Fruit fly (Drosophila melanogaster) whole organism, embryonic: Measurements from ENCODE around the gene CG16710.
A peak's percentile ranks its signal among the peaks of the same experiment; 100 is the strongest.

Source experiments
- Atf3 ChIP-seq: fragments of 200-800 bp; sonication (Bioruptor generic); optimal IDR thresholded peaks from 3 replicates; lab custom pipeline; 2016; ENCODE audit warnings: missing biosample characterization, missing genetic modification characterization
- B-H2 ChIP-seq: fragments of 200-800 bp; sonication (Bioruptor generic); optimal IDR thresholded peaks from 2 replicates; lab custom pipeline; 2018; ENCODE audit warnings: missing biosample characterization, mild to moderate bottlenecking, missing genetic modification characterization
- Bgb ChIP-seq: fragments of 200-800 bp; sonication (Bioruptor generic); IDR thresholded peaks from 2 replicates; pipeline ENCODE4 v1.3.6; 2022; ENCODE audit warnings: missing biosample characterization, missing genetic modification characterization; ENCODE audit not compliant: partially characterized antibody
- CG10209 ChIP-seq: fragments of 200-800 bp; sonication (Bioruptor generic); optimal IDR thresholded peaks from 3 replicates; lab custom pipeline; 2017; ENCODE audit warnings: missing biosample characterization, mild to moderate bottlenecking, missing genetic modification characterization, missing genetic modification reagents
- CG10267 ChIP-seq: fragments of 200-800 bp; sonication (Bioruptor generic); optimal IDR thresholded peaks from 2 replicates; lab custom pipeline; 2018; ENCODE audit warnings: missing biosample characterization, mild to moderate bottlenecking, missing genetic modification characterization, moderate library complexity
- CG10274 ChIP-seq: fragments of 200-800 bp; sonication (Bioruptor generic); optimal IDR thresholded peaks from 3 replicates; lab custom pipeline; 2017; ENCODE audit warnings: missing biosample characterization, mild to moderate bottlenecking, missing genetic modification characterization
- CG11398 ChIP-seq: fragments of 200-800 bp; sonication (Bioruptor generic); optimal IDR thresholded peaks from 2 replicates; lab custom pipeline; 2016; ENCODE audit warnings: missing biosample characterization, missing genetic modification characterization
- CG11456 ChIP-seq: fragments of 200-800 bp; sonication (Bioruptor generic); IDR thresholded peaks from 3 replicates; pipeline ENCODE4 v1.3.6; 2022; ENCODE audit warnings: missing biosample characterization, missing genetic modification characterization
- CG12071 ChIP-seq: fragments of 200-800 bp; sonication (Bioruptor generic); optimal IDR thresholded peaks from 3 replicates; lab custom pipeline; 2018; ENCODE audit warnings: missing biosample characterization, mild to moderate bottlenecking, missing genetic modification characterization
- CG13287 ChIP-seq: fragments of 200-800 bp; sonication (Bioruptor generic); IDR thresholded peaks from 2 replicates; pipeline ENCODE4 v1.3.6; 2022; ENCODE audit warnings: missing biosample characterization, missing genetic modification characterization; ENCODE audit not compliant: partially characterized antibody
- CG15011 ChIP-seq: fragments of 200-800 bp; sonication (Bioruptor generic); optimal IDR thresholded peaks from 3 replicates; lab custom pipeline; 2018; ENCODE audit warnings: missing biosample characterization, mild to moderate bottlenecking, missing genetic modification characterization
- CG16863 ChIP-seq: fragments of 200-800 bp; sonication (Bioruptor generic); optimal IDR thresholded peaks from 3 replicates; lab custom pipeline; 2016; ENCODE audit warnings: missing biosample characterization, missing genetic modification characterization
- CG17359 ChIP-seq: fragments of 200-800 bp; sonication (Bioruptor generic); optimal IDR thresholded peaks from 3 replicates; lab custom pipeline; 2018; ENCODE audit warnings: missing biosample characterization, mild to moderate bottlenecking, missing genetic modification characterization, moderate library complexity
- CG18619 ChIP-seq: fragments of 200-800 bp; sonication (Bioruptor generic); optimal IDR thresholded peaks from 3 replicates; lab custom pipeline; 2017; ENCODE audit warnings: missing biosample characterization, mild to moderate bottlenecking, missing genetic modification characterization
- CG30020 ChIP-seq: fragments of 200-800 bp; optimal IDR thresholded peaks from 2 replicates; lab custom pipeline; 2019; ENCODE audit warnings: missing biosample characterization, mild to moderate bottlenecking, missing genetic modification characterization, moderate library complexity
- CG34224 ChIP-seq: fragments of 200-800 bp; sonication (Bioruptor generic); IDR thresholded peaks from 3 replicates; pipeline ENCODE4 v1.3.6; 2022; ENCODE audit warnings: missing biosample characterization, missing genetic modification characterization; ENCODE audit not compliant: partially characterized antibody
- CG5245 ChIP-seq: fragments of 200-800 bp; sonication (Bioruptor generic); optimal IDR thresholded peaks from 3 replicates; lab custom pipeline; 2016; ENCODE audit warnings: missing biosample characterization, missing genetic modification characterization
- CG6254 ChIP-seq: fragments of 200-800 bp; sonication (Bioruptor generic); optimal IDR thresholded peaks from 3 replicates; lab custom pipeline; 2017; ENCODE audit warnings: mild to moderate bottlenecking, missing biosample characterization, missing genetic modification reagents, missing genetic modification characterization
- CG7839 ChIP-seq: fragments of 200-800 bp; sonication (Bioruptor generic); optimal IDR thresholded peaks from 3 replicates; lab custom pipeline; 2018; ENCODE audit warnings: missing biosample characterization, mild to moderate bottlenecking, missing genetic modification characterization, moderate library complexity
- CG8290 ChIP-seq, 3 experiments: fragments of 200-800 bp; sonication (Bioruptor generic); optimal IDR thresholded peaks; 2 replicates each; lab custom pipeline; 2016 to 2019; ENCODE audit warnings: missing biosample characterization in 3 of 3, missing genetic modification characterization in 3 of 3, mild to moderate bottlenecking in 2 of 3, moderate library complexity in 1 of 3
- CG9727 ChIP-seq: fragments of 200-800 bp; sonication (Bioruptor generic); optimal IDR thresholded peaks from 3 replicates; lab custom pipeline; 2017; ENCODE audit warnings: missing biosample characterization, mild to moderate bottlenecking, missing genetic modification characterization
- Doc3 ChIP-seq: fragments of 200-800 bp; sonication (Bioruptor generic); IDR thresholded peaks from 3 replicates; pipeline ENCODE4 v1.3.6; 2022; ENCODE audit warnings: missing biosample characterization, missing genetic modification characterization; ENCODE audit not compliant: partially characterized antibody
- Eip74EF ChIP-seq, 2 experiments: fragments of 200-800 bp in 1 of 2; fragments of >200 bp in 1 of 2; sonication (Bioruptor generic) in 1 of 2; optimal IDR thresholded peaks; 2 replicates each; lab custom pipeline; 2017 to 2019; ENCODE audit warnings: missing biosample characterization in 2 of 2, missing genetic modification characterization in 2 of 2, mild to moderate bottlenecking in 1 of 2, moderate library complexity in 1 of 2
- HmgZ ChIP-seq: fragments of 200-800 bp; sonication (Bioruptor generic); optimal IDR thresholded peaks from 2 replicates; lab custom pipeline; 2018; ENCODE audit warnings: missing biosample characterization, mild to moderate bottlenecking, missing genetic modification characterization
- Hmr ChIP-seq: fragments of 200-800 bp; sonication (Bioruptor generic); optimal IDR thresholded peaks from 3 replicates; lab custom pipeline; 2017; ENCODE audit warnings: mild to moderate bottlenecking, missing biosample characterization, missing genetic modification reagents, missing genetic modification characterization
- Hr3 ChIP-seq: fragments of 200-800 bp; sonication (Bioruptor generic); optimal IDR thresholded peaks from 3 replicates; lab custom pipeline; 2016; ENCODE audit warnings: missing biosample characterization, missing genetic modification characterization
- Kr ChIP-seq: fragments of 200-800 bp; sonication (Bioruptor generic); optimal IDR thresholded peaks from 2 replicates; lab custom pipeline; 2017; ENCODE audit warnings: missing biosample characterization, mild to moderate bottlenecking, missing genetic modification characterization
- Lpt ChIP-seq: fragments of >200 bp; optimal IDR thresholded peaks from 2 replicates; lab custom pipeline; 2018; ENCODE audit warnings: missing biosample characterization, missing genetic modification characterization
- Opbp ChIP-seq: fragments of 200-800 bp; sonication (Bioruptor generic); IDR thresholded peaks from 3 replicates; pipeline ENCODE4 v1.3.6; 2022; ENCODE audit warnings: missing biosample characterization, missing genetic modification characterization; ENCODE audit not compliant: partially characterized antibody
- Rx ChIP-seq: fragments of 200-800 bp; sonication (Bioruptor generic); IDR thresholded peaks from 2 replicates; pipeline ENCODE4 v1.3.6; 2022; ENCODE audit warnings: missing biosample characterization, missing genetic modification characterization
- Sin3A ChIP-seq: fragments of >200 bp; optimal IDR thresholded peaks from 2 replicates; lab custom pipeline; 2018
- Xbp1 ChIP-seq: fragments of 200-800 bp; sonication (Bioruptor generic); optimal IDR thresholded peaks from 3 replicates; lab custom pipeline; 2016; ENCODE audit warnings: missing biosample characterization, mild to moderate bottlenecking, missing genetic modification characterization
- al ChIP-seq: fragments of 200-800 bp; sonication (Bioruptor generic); IDR thresholded peaks from 2 replicates; pipeline ENCODE4 v1.3.6; 2022; ENCODE audit warnings: missing biosample characterization, missing genetic modification characterization
- amos ChIP-seq: fragments of 200-800 bp; sonication (Bioruptor generic); IDR thresholded peaks from 2 replicates; pipeline ENCODE4 v1.3.6; 2022; ENCODE audit warnings: missing biosample characterization, missing genetic modification characterization; ENCODE audit not compliant: partially characterized antibody
- ash1 ChIP-seq: fragments of 200-800 bp; sonication (Bioruptor generic); optimal IDR thresholded peaks from 2 replicates; lab custom pipeline; 2018; ENCODE audit warnings: missing biosample characterization, mild to moderate bottlenecking, missing genetic modification characterization
- chif ChIP-seq, 2 experiments: fragments of 200-800 bp; sonication (Bioruptor generic); optimal IDR thresholded peaks; 3 replicates each; lab custom pipeline; 2016; ENCODE audit warnings: missing biosample characterization in 2 of 2, missing genetic modification characterization in 2 of 2
- croc ChIP-seq: fragments of 200-800 bp; sonication (Bioruptor generic); conservative IDR thresholded peaks from 3 replicates; pipeline ENCODE4 v1.3.6; 2022; ENCODE audit warnings: missing biosample characterization, missing genetic modification characterization
- fd3F ChIP-seq: fragments of 200-800 bp; sonication (Bioruptor generic); optimal IDR thresholded peaks from 2 replicates; lab custom pipeline; 2018; ENCODE audit warnings: missing biosample characterization, mild to moderate bottlenecking, missing genetic modification characterization, moderate library complexity
- gcm ChIP-seq: fragments of 200-800 bp; sonication (Bioruptor generic); optimal IDR thresholded peaks from 2 replicates; lab custom pipeline; 2019; ENCODE audit warnings: missing biosample characterization, mild to moderate bottlenecking, missing genetic modification characterization, moderate library complexity
- ham ChIP-seq: fragments of 200-800 bp; sonication (Bioruptor generic); IDR thresholded peaks from 2 replicates; pipeline ENCODE4 v1.3.6; 2022; ENCODE audit warnings: missing biosample characterization, missing genetic modification characterization
- pho ChIP-seq: fragments of 200-800 bp; sonication (Bioruptor generic); optimal IDR thresholded peaks from 2 replicates; lab custom pipeline; 2016; ENCODE audit warnings: missing biosample characterization, missing genetic modification characterization
- pita ChIP-seq: fragments of 200-800 bp; sonication (Bioruptor generic); optimal IDR thresholded peaks from 2 replicates; lab custom pipeline; 2017; ENCODE audit warnings: missing biosample characterization, mild to moderate bottlenecking, missing genetic modification characterization
- repo ChIP-seq: fragments of 200-800 bp; sonication (Bioruptor generic); optimal IDR thresholded peaks from 2 replicates; lab custom pipeline; 2016; ENCODE audit warnings: missing biosample characterization, missing genetic modification characterization
- sim ChIP-seq: fragments of 200-800 bp; sonication (Bioruptor generic); IDR thresholded peaks from 2 replicates; pipeline ENCODE4 v1.3.6; 2022; ENCODE audit warnings: missing biosample characterization, missing genetic modification characterization
- slou ChIP-seq: fragments of 200-800 bp; sonication (Bioruptor generic); optimal IDR thresholded peaks from 3 replicates; lab custom pipeline; 2016; ENCODE audit warnings: missing biosample characterization, missing genetic modification characterization
- stwl ChIP-seq: fragments of 200-800 bp; sonication (Bioruptor generic); optimal IDR thresholded peaks from 3 replicates; lab custom pipeline; 2018; ENCODE audit warnings: missing biosample characterization, mild to moderate bottlenecking, missing genetic modification characterization, moderate library complexity
- usp ChIP-seq: fragments of >200 bp; optimal IDR thresholded peaks from 2 replicates; lab custom pipeline; 2017; ENCODE audit warnings: missing biosample characterization, missing genetic modification characterization
- z ChIP-seq: fragments of 200-800 bp; sonication (Bioruptor generic); IDR thresholded peaks from 3 replicates; pipeline ENCODE4 v1.3.6; 2022; ENCODE audit warnings: missing biosample characterization, missing genetic modification characterization
- zfh1 ChIP-seq: fragments of 200-800 bp; sonication (Bioruptor generic); IDR thresholded peaks from 3 replicates; pipeline ENCODE4 v1.3.6; 2022; ENCODE audit warnings: missing biosample characterization, missing genetic modification characterization

CG16710 gene

dm6 chr3R:23722680-23723372 is 40.5 kb downstream of the CG16710 start, which contains the start of gene CG10365 (continued):
- peak; percentile 26 for TF ChIP-seq CG8290 (GFP tag; optimal IDR thresholded peaks at IDR 0.05; lab: Kevin White, UChicago)
- TF ChIP-seq CG8290 (tag; optimal IDR thresholded peaks at IDR 0.05; lab: Kevin White, UChicago), result no peak
- TF ChIP-seq amos (GFP tag; lab: Robert Waterston, UW), result no peak
- TF ChIP-seq CG13287 (GFP tag; lab: Robert Waterston, UW), result no peak
- TF ChIP-seq CG7839 (tag; lab: Kevin White, UChicago), result peak; percentile 96
- TF ChIP-seq repo (GFP tag; lab: Kevin White, UChicago), result no peak
- peak; percentile 84 for TF ChIP-seq CG10267 (tag; lab: Kevin White, UChicago)
- no peak for TF ChIP-seq CG30020 (tag; lab: Kevin White, UChicago)
- peak; percentile 91 for TF ChIP-seq gcm (GFP tag; lab: Kevin White, UChicago)
- 0 out of 3 replicates have a peak, but pooled peaks have one; percentile 50 for TF ChIP-seq zfh1
- peak; percentile 72 for TF ChIP-seq croc
- TF ChIP-seq Sin3A (lab: Kevin White, UChicago), result no peak
- TF ChIP-seq CG5245 (GFP tag; lab: Kevin White, UChicago), result peak; percentile 65
- 0 out of 3 replicates have a peak, but pooled peaks have one; percentile 29 for TF ChIP-seq z (GFP tag; lab: Robert Waterston, UW)
- peak; percentile 87 for TF ChIP-seq CG15011 (GFP tag; lab: Kevin White, UChicago)
- TF ChIP-seq CG6254, result peak; percentile 52
- TF ChIP-seq CG11398, result no peak
- no peak for TF ChIP-seq CG12071 (GFP tag; lab: Kevin White, UChicago)
- TF ChIP-seq Lpt (GFP tag; lab: Kevin White, UChicago), result no peak
- TF ChIP-seq pita (GFP tag; lab: Kevin White, UChicago), result no peak
- TF ChIP-seq Rx (GFP tag; lab: Robert Waterston, UW), result no peak
- peak; percentile 86 for TF ChIP-seq CG10209 (GFP tag; lab: Kevin White, UChicago)
- TF ChIP-seq ham (GFP tag; lab: Robert Waterston, UW), result no peak
- peak; percentile 68 for TF ChIP-seq al (GFP tag; lab: Robert Waterston, UW)
- TF ChIP-seq slou, result peak; percentile 57
- TF ChIP-seq CG17359 (tag; lab: Kevin White, UChicago), result peak; percentile 93
- TF ChIP-seq CG16863 (GFP tag; lab: Kevin White, UChicago), result no peak
- no peak for TF ChIP-seq pho
- TF ChIP-seq stwl (tag; lab: Kevin White, UChicago), result no peak
- TF ChIP-seq chif (GFP tag; optimal IDR thresholded peaks at IDR 0.05; lab: Kevin White, UChicago), result peak in 1 of 2 experiments; percentile 14
- TF ChIP-seq Eip74EF (GFP tag; optimal IDR thresholded peaks at IDR 0.05; lab: Kevin White, UChicago), result peak in 1 of 2 experiments; percentile 93
- TF ChIP-seq CG34224 (GFP tag; lab: Robert Waterston, UW), result no peak
- TF ChIP-seq sim (GFP tag; lab: Robert Waterston, UW), result peak; percentile 64; the same call in 1 of the 2 replicates
- no peak for TF ChIP-seq usp (GFP tag; lab: Kevin White, UChicago)
- TF ChIP-seq ash1 (GFP tag; lab: Kevin White, UChicago), result no peak
- peak; percentile 77 for TF ChIP-seq Xbp1 (GFP tag; lab: Kevin White, UChicago)
- no peak for TF ChIP-seq Kr (GFP tag; lab: Kevin White, UChicago)
- TF ChIP-seq CG11456 (GFP tag; lab: Robert Waterston, UW), result peak; percentile 72
- TF ChIP-seq Hr3 (GFP tag; lab: Kevin White, UChicago), result peak; percentile 84
- TF ChIP-seq Doc3, result no peak
- TF ChIP-seq Bgb (GFP tag; lab: Robert Waterston, UW), result no peak
- TF ChIP-seq Atf3 (GFP tag; lab: Kevin White, UChicago), result no peak
- TF ChIP-seq Hmr (GFP tag; lab: Kevin White, UChicago), result peak; percentile 94
- peak; percentile 79 for TF ChIP-seq CG18619 (GFP tag; lab: Kevin White, UChicago)
- peak; percentile 59 for TF ChIP-seq B-H2
- TF ChIP-seq HmgZ (tag; lab: Kevin White, UChicago), result peak; percentile 80
- TF ChIP-seq CG9727 (GFP tag; lab: Kevin White, UChicago), result peak; percentile 92
- TF ChIP-seq fd3F (GFP tag; lab: Kevin White, UChicago), result peak; percentile 90
- no peak for TF ChIP-seq CG10274 (GFP tag; lab: Kevin White, UChicago)
- TF ChIP-seq Opbp (GFP tag; lab: Robert Waterston, UW), result no peak
